Worm (Caenorhabditis elegans) whole organism, mixed stage, embryonic: Measurements from ENCODE around the gene daf-19.
A peak's percentile ranks its signal among the peaks of the same experiment; 100 is the strongest.

Experiments used
- M03D4.4 ChIP-seq: sonication (generic microtip); optimal IDR thresholded peaks from 2 replicates; lab custom pipeline; 2017; ENCODE audit warnings: mild to moderate bottlenecking, missing genetic modification characterization, missing compliant biosample characterization
- bed-3 ChIP-seq: fragments of 200-800 bp; sonication (Bioruptor generic); optimal IDR thresholded peaks from 3 replicates; lab custom pipeline; 2018; ENCODE audit warnings: mild to moderate bottlenecking, missing genetic modification characterization, moderate library complexity, missing compliant biosample characterization
- blmp-1 ChIP-seq: fragments of 150-350 bp; optimal IDR thresholded peaks from 2 replicates; lab custom pipeline; 2014; ENCODE audit warnings: missing biosample characterization, missing genetic modification characterization
- ceh-39 ChIP-seq: fragments of 150-350 bp; optimal IDR thresholded peaks from 2 replicates; lab custom pipeline; 2014; ENCODE audit warnings: missing biosample characterization, missing genetic modification characterization
- ceh-43 ChIP-seq: fragments of 200-800 bp; sonication (Bioruptor generic); optimal IDR thresholded peaks from 2 replicates; lab custom pipeline; 2018; ENCODE audit warnings: mild to moderate bottlenecking, missing genetic modification characterization, moderate library complexity, missing compliant biosample characterization
- ceh-83 ChIP-seq: fragments of 200-800 bp; sonication (Bioruptor generic); optimal IDR thresholded peaks from 2 replicates; lab custom pipeline; 2018; ENCODE audit warnings: mild to moderate bottlenecking, missing genetic modification characterization, missing compliant biosample characterization
- ces-1 ChIP-seq: fragments of 150-350 bp; optimal IDR thresholded peaks from 2 replicates; lab custom pipeline; 2014; ENCODE audit warnings: missing biosample characterization, missing genetic modification reagents, missing genetic modification characterization
- cnd-1 ChIP-seq: fragments of 200-800 bp; sonication (Bioruptor generic); optimal IDR thresholded peaks from 2 replicates; lab custom pipeline; 2018; ENCODE audit warnings: mild to moderate bottlenecking, missing genetic modification characterization, missing compliant biosample characterization
- drap-1 ChIP-seq: fragments of 200-800 bp; sonication (Bioruptor generic); optimal IDR thresholded peaks from 3 replicates; lab custom pipeline; 2018; ENCODE audit warnings: mild to moderate bottlenecking, missing genetic modification characterization, missing compliant biosample characterization
- elt-1 ChIP-seq: sonication (generic microtip); optimal IDR thresholded peaks from 2 replicates; lab custom pipeline; 2017; ENCODE audit warnings: missing genetic modification characterization, mild to moderate bottlenecking, missing compliant biosample characterization, antibody characterized with exemption, moderate library complexity, borderline replicate concordance; ENCODE audit not compliant: insufficient read depth
- elt-3 ChIP-seq: fragments of 150-350 bp; optimal IDR thresholded peaks from 2 replicates; lab custom pipeline; 2014; ENCODE audit warnings: missing biosample characterization, missing genetic modification characterization
- ham-2 ChIP-seq: fragments of 200-800 bp; sonication (Bioruptor generic); optimal IDR thresholded peaks from 2 replicates; lab custom pipeline; 2018; ENCODE audit warnings: mild to moderate bottlenecking, missing genetic modification characterization, missing compliant biosample characterization
- lin-32 ChIP-seq: fragments of 200-800 bp; sonication (Bioruptor generic); optimal IDR thresholded peaks from 2 replicates; lab custom pipeline; 2018; ENCODE audit warnings: mild to moderate bottlenecking, missing genetic modification characterization, missing compliant biosample characterization
- lsy-2 ChIP-seq: fragments of 150-350 bp; optimal IDR thresholded peaks from 2 replicates; lab custom pipeline; 2014; ENCODE audit warnings: missing biosample characterization, missing genetic modification characterization
- mab-5 ChIP-seq: fragments of 150-350 bp; optimal IDR thresholded peaks from 2 replicates; lab custom pipeline; 2014; ENCODE audit warnings: missing biosample characterization, missing genetic modification characterization
- mep-1 ChIP-seq: fragments of 150-350 bp; optimal IDR thresholded peaks from 2 replicates; lab custom pipeline; 2017; ENCODE audit warnings: missing biosample characterization, missing genetic modification reagents, missing genetic modification characterization, inconsistent platforms
- mls-2 ChIP-seq: sonication (generic microtip); optimal IDR thresholded peaks from 2 replicates; lab custom pipeline; 2016; ENCODE audit warnings: mild to moderate bottlenecking, missing genetic modification characterization, moderate library complexity, missing compliant biosample characterization
- nhr-12 ChIP-seq: fragments of 150-350 bp; optimal IDR thresholded peaks from 2 replicates; lab custom pipeline; 2014; ENCODE audit warnings: missing biosample characterization, missing genetic modification characterization
- nhr-2 ChIP-seq: fragments of 150-350 bp; optimal IDR thresholded peaks from 2 replicates; lab custom pipeline; 2014; ENCODE audit warnings: missing biosample characterization, missing genetic modification characterization
- nhr-237 ChIP-seq: fragments of 150-350 bp; optimal IDR thresholded peaks from 2 replicates; lab custom pipeline; 2014; ENCODE audit warnings: missing biosample characterization, missing genetic modification characterization
- nhr-28 ChIP-seq: fragments of 150-350 bp; optimal IDR thresholded peaks from 2 replicates; lab custom pipeline; 2014; ENCODE audit warnings: missing biosample characterization, missing genetic modification characterization
- nhr-76 ChIP-seq: sonication (generic microtip); optimal IDR thresholded peaks from 2 replicates; lab custom pipeline; 2017; ENCODE audit warnings: missing biosample characterization, missing genetic modification characterization
- pha-4 ChIP-seq: fragments of 150-350 bp; optimal IDR thresholded peaks from 2 replicates; lab custom pipeline; 2018; ENCODE audit warnings: missing biosample characterization, missing genetic modification reagents, missing genetic modification characterization
- sem-2 ChIP-seq: fragments of 200-800 bp; sonication (Bioruptor generic); optimal IDR thresholded peaks from 2 replicates; lab custom pipeline; 2018; ENCODE audit warnings: mild to moderate bottlenecking, missing genetic modification characterization, missing compliant biosample characterization
- sptf-1 ChIP-seq: sonication (generic microtip); optimal IDR thresholded peaks from 2 replicates; lab custom pipeline; 2017; ENCODE audit warnings: mild to moderate bottlenecking, missing genetic modification characterization, moderate library complexity, missing compliant biosample characterization
- tbx-8 ChIP-seq: fragments of 200-800 bp; sonication (Bioruptor generic); optimal IDR thresholded peaks from 2 replicates; lab custom pipeline; 2018; ENCODE audit warnings: mild to moderate bottlenecking, missing genetic modification characterization, moderate library complexity, missing compliant biosample characterization
- unc-39 ChIP-seq: fragments of 150-350 bp; optimal IDR thresholded peaks from 2 replicates; lab custom pipeline; 2014; ENCODE audit warnings: missing biosample characterization, missing genetic modification characterization
- unc-62 ChIP-seq: fragments of 150-350 bp; optimal IDR thresholded peaks from 2 replicates; lab custom pipeline; 2014; ENCODE audit warnings: missing biosample characterization, missing genetic modification reagents, missing genetic modification characterization
- zip-8 ChIP-seq: fragments of 150-350 bp; optimal IDR thresholded peaks from 2 replicates; lab custom pipeline; 2014; ENCODE audit warnings: missing biosample characterization, missing genetic modification characterization
- ztf-11 ChIP-seq: fragments of 150-350 bp; optimal IDR thresholded peaks from 2 replicates; lab custom pipeline; 2014; ENCODE audit warnings: missing biosample characterization, missing genetic modification characterization

daf-19 gene

ce11 chrII:10155106-10155505 lies 14.0 kb downstream of the daf-19 start, which contains the start of gene nlp-63:
Gene nlp-63 (plus strand): TSS chrII:10155406.
- TF ChIP-seq nhr-2 (tag; lab: Kevin White, UChicago) (no peak), elt-3 (tag; lab: Kevin White, UChicago) (no peak), drap-1 (GFP tag; lab: Kevin White, UChicago) (no peak), sptf-1 (tag; lab: Kevin White, UChicago) (no peak), mab-5 (tag; lab: Kevin White, UChicago) (no peak), mep-1 (no peak), ham-2 (GFP tag; lab: Kevin White, UChicago) (no peak), M03D4.4 (tag; lab: Kevin White, UChicago) (no peak), ceh-39 (tag; lab: Kevin White, UChicago) (no peak), nhr-28 (tag; lab: Kevin White, UChicago) (no peak), tbx-8 (GFP tag; lab: Kevin White, UChicago) (no peak), sem-2 (GFP tag; lab: Kevin White, UChicago) (no peak), ces-1 (GFP tag; lab: Kevin White, UChicago) (no peak), ztf-11 (tag; lab: Kevin White, UChicago) (no peak), blmp-1 (tag; lab: Kevin White, UChicago) (no peak), unc-39 (tag; lab: Kevin White, UChicago) (no peak)

ce11 chrII:10147502-10147901 lies 21.6 kb downstream of the daf-19 start:
- TF ChIP-seq bed-3 (no peak), mep-1 (no peak), ceh-43 (GFP tag; lab: Kevin White, UChicago) (no peak), mls-2 (tag; lab: Kevin White, UChicago) (no peak), nhr-12 (tag; lab: Kevin White, UChicago) (no peak), mab-5 (tag; lab: Kevin White, UChicago) (no peak), ceh-83 (GFP tag; lab: Kevin White, UChicago) (no peak), zip-8 (tag; lab: Kevin White, UChicago) (no peak), pha-4 (no peak), nhr-76 (tag; lab: Kevin White, UChicago) (no peak)
- TF ChIP-seq, all 35 proteins: peak for 0

ce11 chrII:10146488-10146887 lies 22.7 kb downstream of the daf-19 start, which contains the start of gene pax-3:
Gene pax-3 (plus strand): TSS chrII:10146570.
- TF ChIP-seq tbx-8 (GFP tag; lab: Kevin White, UChicago) (no peak), ces-1 (GFP tag; lab: Kevin White, UChicago) (no peak), lsy-2 (peak; percentile 71)

ce11 chrII:10144092-10144491 lies 25.1 kb downstream of the daf-19 start, which contains the start of gene F27E5.3:
Gene F27E5.3 (minus strand): TSS chrII:10144192.
- TF ChIP-seq nhr-2 (tag; lab: Kevin White, UChicago) (peak; percentile 40), mep-1 (no peak)

- TF ChIP-seq ham-2 (GFP tag; lab: Kevin White, UChicago) (no peak), unc-62 (GFP tag; lab: Kevin White, UChicago) (no peak), bed-3 (no peak), pha-4 (no peak), drap-1 (GFP tag; lab: Kevin White, UChicago) (no peak), ceh-83 (GFP tag; lab: Kevin White, UChicago) (no peak), mls-2 (tag; lab: Kevin White, UChicago) (no peak)
These were observed 29.9 kb downstream of the daf-19 start, which contains the start of gene asah-2 for ce11 chrII:10139177-10139640. Gene asah-2 (plus strand): TSS chrII:10139590.

- TF ChIP-seq blmp-1 (tag; lab: Kevin White, UChicago) (no peak), elt-1 (no peak), mep-1 (no peak), ceh-43 (GFP tag; lab: Kevin White, UChicago) (no peak), zip-8 (tag; lab: Kevin White, UChicago) (no peak), cnd-1 (tag; lab: Kevin White, UChicago) (no peak), unc-39 (tag; lab: Kevin White, UChicago) (no peak), elt-3 (tag; lab: Kevin White, UChicago) (no peak), nhr-237 (tag; lab: Kevin White, UChicago) (no peak), ces-1 (GFP tag; lab: Kevin White, UChicago) (no peak), lin-32 (no peak), mab-5 (tag; lab: Kevin White, UChicago) (no peak), sptf-1 (tag; lab: Kevin White, UChicago) (no peak)
These were observed 31.8 kb downstream of the daf-19 start, which contains the start of gene phg-1 for ce11 chrII:10137358-10137757. Gene phg-1 (plus strand): TSS chrII:10137658.
